Worm (Caenorhabditis elegans): ENCODE data around the gene Y39E4B.13.

DNA sequence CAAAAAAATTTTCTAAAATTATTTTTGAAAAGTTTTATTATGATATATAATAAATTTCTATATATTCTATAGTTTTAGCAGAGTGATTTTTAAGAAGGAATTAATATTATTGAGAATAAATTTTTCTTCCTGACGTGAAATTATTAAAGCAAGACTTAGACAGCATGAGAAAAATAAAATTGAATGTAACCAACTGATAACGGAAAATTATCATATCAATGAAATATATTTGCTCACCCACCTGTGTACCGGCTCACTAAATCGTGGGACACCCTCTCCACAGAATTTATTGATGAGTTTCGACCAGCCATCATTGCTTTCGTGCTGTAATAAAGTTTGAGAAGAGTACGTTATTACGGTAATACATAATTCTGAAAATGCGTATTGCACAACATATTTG, 48.4 kb downstream of the Y39E4B.13 start, which contains the start of gene bre-2:
- no peak for TF ChIP-seq dox-1 (GFP tag; IDR thresholded peaks at IDR 0.05)
- TF ChIP-seq mes-4 (tag; optimal IDR thresholded peaks at IDR 0.05): no peak
- TF ChIP-seq F55B11.4 (tag; optimal IDR thresholded peaks at IDR 0.05; ENCODE audit: borderline replicate concordance, insufficient read depth): no peak
- TF ChIP-seq efl-1 (GFP tag; optimal IDR thresholded peaks at IDR 0.05): no peak
- no peak for TF ChIP-seq lin-35 (GFP tag; optimal IDR thresholded peaks at IDR 0.05)
- TF ChIP-seq nhr-80 (tag; optimal IDR thresholded peaks at IDR 0.05): no peak
- no peak for TF ChIP-seq chd-7 (tag; optimal IDR thresholded peaks at IDR 0.05)
- no peak for TF ChIP-seq mcd-1 (GFP tag; IDR thresholded peaks at IDR 0.05)
- no peak for TF ChIP-seq K11D2.4 (GFP tag; IDR thresholded peaks at IDR 0.05)
- TF ChIP-seq dpl-1 (GFP tag; optimal IDR thresholded peaks at IDR 0.05): no peak
- no peak for TF ChIP-seq akir-1 (GFP tag; optimal IDR thresholded peaks at IDR 0.05)
- no peak for TF ChIP-seq attf-5 (GFP tag; optimal IDR thresholded peaks at IDR 0.05)
- TF ChIP-seq Y67H2A.10 (GFP tag; conservative IDR thresholded peaks at IDR 0.05): no peak
- TF ChIP-seq ZK185.1 (tag; optimal IDR thresholded peaks at IDR 0.05; ENCODE audit: poor library complexity, severe bottlenecking): no peak

All from whole organism, young adult.